Worm (Caenorhabditis elegans) whole organism, young adult: ENCODE data around the gene C25A8.5.

Experiments
- B0019.2 ChIP-seq: fragments of 200-800 bp; sonication (Bioruptor generic); conservative IDR thresholded peaks from 2 replicates; pipeline ENCODE4 v1.3.6; 2022; ENCODE audit warnings: missing genetic modification reagents, missing genetic modification characterization, missing compliant biosample characterization
- F49E8.2 ChIP-seq: sonication (generic microtip); optimal IDR thresholded peaks from 3 replicates; lab custom pipeline; 2017; ENCODE audit warnings: missing genetic modification characterization, mild to moderate bottlenecking, missing compliant biosample characterization, antibody characterized with exemption, moderate library complexity; ENCODE audit not compliant: insufficient read depth
- Y53G8AR.9 ChIP-seq: fragments of 200-800 bp; sonication (Bioruptor generic); conservative IDR thresholded peaks from 2 replicates; pipeline ENCODE4 v1.3.6; 2022; ENCODE audit warnings: missing genetic modification reagents, missing genetic modification characterization, missing compliant biosample characterization
- akir-1 ChIP-seq: fragments of 200-800 bp; sonication (Bioruptor generic); optimal IDR thresholded peaks from 2 replicates; lab custom pipeline; 2018; ENCODE audit warnings: mild to moderate bottlenecking, missing genetic modification characterization, moderate library complexity, missing compliant biosample characterization
- attf-6 ChIP-seq: fragments of 200-800 bp; sonication (Bioruptor generic); IDR thresholded peaks from 2 replicates; pipeline ENCODE4 v1.3.6; 2022; ENCODE audit warnings: missing genetic modification reagents, missing genetic modification characterization, missing compliant biosample characterization
- let-607 ChIP-seq, 2 experiments: fragments of 200-800 bp in 1 of 2; sonication (Bioruptor generic) in 1 of 2; sonication (generic microtip) in 1 of 2; optimal IDR thresholded peaks; 2 replicates each; lab custom pipeline; 2016 to 2018; ENCODE audit warnings: mild to moderate bottlenecking in 2 of 2, missing compliant biosample characterization in 2 of 2, missing genetic modification characterization in 2 of 2, moderate library complexity in 2 of 2, missing genotype in 1 of 2
- nfya-1 ChIP-seq: sonication (generic microtip); optimal IDR thresholded peaks from 2 replicates; lab custom pipeline; 2017; ENCODE audit warnings: antibody characterized with exemption, missing compliant biosample characterization, missing genetic modification characterization, borderline replicate concordance; ENCODE audit not compliant: insufficient read depth
- nhr-90 ChIP-seq: sonication (generic microtip); optimal IDR thresholded peaks from 2 replicates; lab custom pipeline; 2016; ENCODE audit warnings: missing genotype, mild to moderate bottlenecking, missing genetic modification characterization, missing compliant biosample characterization
- sea-2 ChIP-seq: fragments of 200-800 bp; sonication (Bioruptor generic); IDR thresholded peaks from 2 replicates; pipeline ENCODE4 v1.3.6; 2022; ENCODE audit warnings: missing genetic modification characterization, missing compliant biosample characterization
- snpc-1.1 ChIP-seq: sonication (generic microtip); optimal IDR thresholded peaks from 2 replicates; lab custom pipeline; 2017; ENCODE audit warnings: missing genetic modification characterization, mild to moderate bottlenecking, missing compliant biosample characterization, antibody characterized with exemption, moderate library complexity, missing genotype, missing genetic modification reagents; ENCODE audit not compliant: insufficient read depth

DNA sequence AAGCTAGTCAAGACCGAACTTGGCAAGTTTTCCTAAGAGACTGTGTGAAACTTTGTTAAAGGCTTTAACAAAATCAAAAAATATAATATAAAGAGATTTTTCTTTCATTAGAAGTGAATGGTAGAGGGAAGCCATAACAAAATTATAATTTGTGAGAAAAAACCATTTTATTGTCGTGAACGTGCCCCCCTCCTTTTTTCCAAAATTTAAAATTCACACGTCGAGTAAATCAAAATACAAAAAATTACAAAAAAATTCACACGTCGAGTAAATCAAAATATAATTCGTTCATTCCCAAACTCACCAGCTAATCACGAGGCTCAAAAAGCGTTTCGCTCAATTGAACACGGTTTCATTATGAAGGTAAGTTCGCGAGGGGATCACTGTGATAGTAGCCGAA, 10.2 kb downstream of the C25A8.5 start, which contains the start of gene C25A8.2:
- TF ChIP-seq nhr-90 (tag; lab: Kevin White, UChicago) (no peak), akir-1 (GFP tag; lab: Kevin White, UChicago) (no peak), sea-2 (no peak), snpc-1.1 (tag; lab: Kevin White, UChicago) (no peak), F49E8.2 (tag; lab: Kevin White, UChicago) (no peak), let-607 (tag; optimal IDR thresholded peaks at IDR 0.05; lab: Kevin White, UChicago) (no peak), B0019.2 (GFP tag; lab: Robert Waterston, UW) (no peak), attf-6 (no peak), Y53G8AR.9 (GFP tag; lab: Robert Waterston, UW) (no peak), nfya-1 (tag; lab: Kevin White, UChicago) (no peak)
